Fruit fly (Drosophila melanogaster) whole organism, wandering third instar larva: ENCODE results near the gene CG15601.

Source experiments
- Sp1 ChIP-seq: fragments of 200-800 bp; sonication (Bioruptor generic); optimal IDR thresholded peaks from 3 replicates; lab custom pipeline; 2019; ENCODE audit warnings: missing biosample characterization, mild to moderate bottlenecking, missing genetic modification characterization, moderate library complexity
- h ChIP-seq: fragments of 200-800 bp; sonication (Bioruptor generic); optimal IDR thresholded peaks from 3 replicates; lab custom pipeline; 2016; ENCODE audit warnings: missing biosample characterization, mild to moderate bottlenecking, missing genetic modification characterization
- usp ChIP-seq: fragments of >200 bp; optimal IDR thresholded peaks from 2 replicates; lab custom pipeline; 2017; ENCODE audit warnings: missing biosample characterization, missing genetic modification characterization

DNA sequence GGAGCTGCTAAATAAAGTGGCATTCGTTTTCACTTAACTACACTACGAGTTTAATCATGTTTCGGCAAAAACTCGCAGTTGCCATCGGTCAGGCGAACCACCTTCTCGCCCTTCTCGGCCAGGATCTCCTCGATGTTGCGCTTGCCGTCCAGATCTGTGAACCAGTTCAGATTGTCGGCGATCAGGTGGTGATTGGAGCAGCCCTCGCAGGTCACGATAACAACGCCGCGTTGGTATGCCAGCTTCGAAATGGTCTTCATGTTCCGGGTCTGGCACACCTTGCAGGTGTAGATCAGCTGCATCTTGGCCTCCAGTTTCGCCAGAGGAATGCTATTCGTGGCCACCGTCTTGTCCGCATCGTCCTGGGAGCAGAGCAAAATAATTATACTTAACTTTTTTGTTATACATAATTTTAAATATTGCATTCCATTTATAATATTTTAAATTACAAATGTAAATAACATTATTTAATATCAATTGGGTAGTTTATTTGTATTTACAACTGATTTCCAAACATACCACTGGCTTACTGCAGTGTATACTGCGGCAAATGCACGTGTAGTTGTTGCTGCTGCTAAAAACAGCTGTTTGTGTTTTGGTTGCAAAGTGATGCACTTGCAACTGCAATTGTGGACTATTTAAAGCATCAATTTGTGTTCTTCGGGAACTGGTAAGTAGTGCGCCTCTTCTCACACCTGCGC lies 22.9 kb downstream of the CG15601 start:
- TF ChIP-seq h (GFP tag; lab: Kevin White, UChicago): no peak
- no peak for TF ChIP-seq usp (GFP tag; lab: Kevin White, UChicago)
- TF ChIP-seq Sp1 (GFP tag; lab: Kevin White, UChicago): no peak
